Worm (Caenorhabditis elegans): ENCODE data around the gene T13H5.8.

ce11 chrII:8506759-8507158, 11.6 kb upstream of the T13H5.8 start:
- TF ChIP-seq ceh-28 (tag; optimal IDR thresholded peaks at IDR 0.05) (no peak), nhr-237 (tag; optimal IDR thresholded peaks at IDR 0.05) (no peak), ama-1 (optimal IDR thresholded peaks at IDR 0.05) (no peak), skn-1 (tag; optimal IDR thresholded peaks at IDR 0.05) (no peak), fkh-10 (GFP tag; optimal IDR thresholded peaks at IDR 0.05) (no peak), ceh-82 (tag; optimal IDR thresholded peaks at IDR 0.05) (no peak), nhr-77 (tag; optimal IDR thresholded peaks at IDR 0.05) (no peak), nhr-23 (tag; optimal IDR thresholded peaks at IDR 0.05) (no peak), ceh-16 (tag; optimal IDR thresholded peaks at IDR 0.05) (no peak), elt-3 (tag; optimal IDR thresholded peaks at IDR 0.05) (no peak), aly-2 (tag; optimal IDR thresholded peaks at IDR 0.05) (no peak), R02D3.7 (tag; optimal IDR thresholded peaks at IDR 0.05) (no peak)
